Fruit fly (Drosophila melanogaster) whole organism: ENCODE measurements around the gene Actn3.

Experiments used
- CG8478 ChIP-seq: fragments of >200 bp; optimal IDR thresholded peaks from 2 replicates; lab custom pipeline; 2018; ENCODE audit warnings: inconsistent platforms
- Dll ChIP-seq: fragments of >200 bp; optimal IDR thresholded peaks from 2 replicates; lab custom pipeline; 2017
- EcR ChIP-seq, 2 experiments: fragments of >200 bp; optimal IDR thresholded peaks; 2 replicates each; lab custom pipeline; 2017; ENCODE audit warnings: missing biosample characterization in 2 of 2, missing genetic modification characterization in 2 of 2, missing genetic modification reagents in 2 of 2
- pan ChIP-seq: fragments of >200 bp; optimal IDR thresholded peaks from 2 replicates; lab custom pipeline; 2017
- psq ChIP-seq: fragments of >200 bp; optimal IDR thresholded peaks from 2 replicates; lab custom pipeline; 2017
- usp ChIP-seq: fragments of >200 bp; optimal IDR thresholded peaks from 2 replicates; lab custom pipeline; 2017; ENCODE audit warnings: missing biosample characterization, missing genetic modification characterization, mixed read lengths

The Actn3 gene

DNA sequence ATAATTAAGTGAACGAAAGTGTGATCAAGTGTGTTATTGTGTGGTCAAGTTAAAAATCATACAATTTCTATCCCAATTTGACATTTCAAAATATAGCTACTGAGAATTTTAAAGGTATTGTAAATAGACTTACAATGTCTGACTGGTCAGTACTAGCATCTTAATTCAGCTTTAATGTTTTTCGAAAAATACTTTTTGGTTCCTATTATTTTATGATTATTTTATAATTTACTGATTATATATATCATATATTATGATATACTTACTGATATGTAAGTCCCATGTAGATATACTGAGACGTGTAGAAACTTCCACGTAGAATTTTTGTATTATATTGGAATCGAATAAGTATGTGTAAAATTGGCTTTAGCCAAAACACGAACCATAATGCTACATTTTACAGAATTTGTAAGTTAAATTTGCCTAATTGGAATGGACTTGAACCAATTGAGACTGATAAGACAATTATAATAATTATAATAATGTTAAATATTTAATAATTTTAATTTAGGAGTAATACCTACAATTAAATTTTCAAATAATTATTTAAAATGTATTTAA lies at the start of gene Actn3:
Actn3 (minus strand) TSS at position 51 of the 561 bp plus-strand sequence.
- TF ChIP-seq pan (no peak), Dll (lab: Kevin White, UChicago) (no peak), CG8478 (lab: Kevin White, UChicago) (no peak), EcR (GFP tag; optimal IDR thresholded peaks at IDR 0.05; lab: Kevin White, UChicago) (no peak), psq (lab: Kevin White, UChicago) (no peak)

DNA sequence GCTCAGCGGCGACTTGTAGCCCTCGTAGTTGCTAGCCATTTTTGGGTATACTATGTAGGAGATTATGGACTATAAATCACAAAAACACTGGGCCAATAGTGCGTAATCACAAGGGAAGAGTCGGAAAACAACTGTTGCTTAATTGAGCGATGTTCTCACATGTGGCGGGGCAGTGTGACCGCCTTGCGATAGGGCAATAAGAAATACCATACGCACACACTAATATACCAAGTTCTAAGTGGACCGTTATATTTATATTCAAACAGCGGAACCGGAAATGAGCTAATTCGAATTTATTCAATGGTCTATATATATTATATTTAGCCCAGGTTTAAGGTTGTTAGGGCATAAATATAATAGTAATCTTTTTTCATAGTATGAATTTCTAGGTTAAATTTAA lies 43.4 kb upstream of the Actn3 start, which contains the start of gene Adsl:
Adsl (minus strand) TSS at position 165 of the 400 bp plus-strand sequence.
- TF ChIP-seq EcR (GFP tag; optimal IDR thresholded peaks at IDR 0.05; lab: Kevin White, UChicago), result no peak

DNA sequence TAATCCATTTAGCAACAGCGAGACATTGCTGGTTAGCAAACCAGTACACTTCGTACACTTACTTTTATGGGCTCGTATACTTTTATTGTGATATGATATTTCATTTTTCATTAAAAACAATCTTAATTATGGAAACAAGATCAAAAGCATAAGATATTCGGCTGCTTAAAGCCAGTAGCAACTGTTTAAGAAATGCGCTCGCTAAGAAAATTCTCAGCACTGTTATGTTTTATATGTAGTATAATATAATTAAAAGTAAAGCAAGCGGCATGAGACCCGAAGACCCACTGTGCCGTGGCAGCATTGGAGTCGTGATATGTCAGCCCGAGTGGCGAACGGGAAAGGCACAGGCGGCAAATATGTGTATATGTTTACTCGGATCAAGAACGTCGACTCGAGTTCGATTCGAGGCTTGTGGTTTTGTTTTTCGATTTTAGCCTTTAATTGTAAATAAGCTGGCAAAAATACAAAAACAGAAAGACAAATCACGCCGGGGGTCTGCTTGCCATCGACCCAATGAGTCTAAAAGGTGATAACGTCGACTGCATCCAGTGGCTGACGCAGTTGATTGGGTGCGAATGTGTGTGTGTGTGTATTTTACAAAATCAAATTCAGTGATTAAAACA lies 41.4 kb upstream of the Actn3 start:
- no peak for TF ChIP-seq psq (lab: Kevin White, UChicago)
- no peak for TF ChIP-seq Dll (lab: Kevin White, UChicago)
- no peak for TF ChIP-seq usp (GFP tag; lab: Kevin White, UChicago)
- no peak for TF ChIP-seq CG8478 (lab: Kevin White, UChicago)
- TF ChIP-seq EcR (GFP tag; optimal IDR thresholded peaks at IDR 0.05; lab: Kevin White, UChicago), result no peak

DNA sequence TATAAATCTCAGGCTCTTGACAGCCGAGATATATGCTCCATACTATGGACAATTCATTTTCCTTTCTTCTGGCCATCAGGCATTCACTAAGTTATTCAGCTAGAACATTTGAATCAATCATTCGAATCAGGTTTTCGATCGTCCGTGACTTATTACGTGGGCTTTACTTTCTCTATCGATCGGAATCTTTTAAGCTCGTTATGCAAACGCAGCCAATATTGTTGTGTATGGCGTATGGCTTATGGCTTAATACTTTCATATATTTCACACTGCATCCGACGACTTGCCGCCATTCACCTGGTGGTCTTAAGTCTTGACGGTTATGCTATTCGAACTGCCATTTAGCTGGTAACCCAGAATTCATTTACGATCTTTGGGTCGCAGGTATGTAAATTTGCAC lies 38.6 kb upstream of the Actn3 start:
- no peak for TF ChIP-seq psq (lab: Kevin White, UChicago)
- TF ChIP-seq usp (GFP tag; lab: Kevin White, UChicago), result no peak
- no peak for TF ChIP-seq Dll (lab: Kevin White, UChicago)
- TF ChIP-seq EcR (GFP tag; optimal IDR thresholded peaks at IDR 0.05; lab: Kevin White, UChicago), result no peak
- no peak for TF ChIP-seq pan
- no peak for TF ChIP-seq CG8478 (lab: Kevin White, UChicago)

DNA sequence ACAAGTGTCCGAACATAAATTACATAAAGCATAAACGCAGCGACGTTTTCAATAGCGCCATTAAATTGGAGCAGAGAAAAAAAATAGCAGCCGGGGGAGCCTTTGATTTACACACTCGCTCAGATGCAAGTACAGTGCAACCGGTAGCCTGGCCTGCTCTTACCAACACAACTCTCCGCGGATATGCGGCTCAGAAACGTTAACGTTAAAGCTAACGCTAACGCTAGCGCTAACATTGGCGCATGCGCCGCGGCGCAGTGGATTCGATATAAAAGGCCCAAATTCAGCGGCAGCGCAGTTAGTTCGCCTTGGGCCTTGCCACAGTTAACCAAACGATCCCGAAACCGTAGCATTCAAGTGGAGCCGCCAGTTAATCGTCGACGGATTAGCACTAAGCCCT lies 36.7 kb upstream of the Actn3 start, which contains the start of gene Pxd:
Pxd (plus strand) TSS at position 301 of the 400 bp plus-strand sequence.
- TF ChIP-seq Dll (lab: Kevin White, UChicago) (no peak), CG8478 (lab: Kevin White, UChicago) (no peak), usp (GFP tag; lab: Kevin White, UChicago) (no peak), psq (lab: Kevin White, UChicago) (no peak)

DNA sequence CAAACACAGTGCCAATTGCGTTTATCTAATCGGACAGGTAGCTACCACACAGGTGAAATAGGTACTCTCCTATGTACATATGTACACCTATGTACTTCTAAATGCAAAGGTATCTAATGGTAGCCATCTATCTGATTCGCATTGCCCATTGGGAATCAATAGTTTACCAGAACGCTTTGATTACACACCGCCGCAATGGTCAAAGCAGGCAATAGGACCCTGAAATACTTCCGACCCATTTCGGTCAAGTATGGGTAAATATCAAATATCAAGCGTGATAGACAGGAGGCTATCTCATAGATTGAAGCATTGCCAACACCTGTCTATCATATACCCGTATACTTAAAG lies 31.1 kb upstream of the Actn3 start:
- TF ChIP-seq Dll (lab: Kevin White, UChicago) (no peak), CG8478 (lab: Kevin White, UChicago) (no peak), pan (no peak), usp (GFP tag; lab: Kevin White, UChicago) (no peak), EcR (GFP tag; optimal IDR thresholded peaks at IDR 0.05; lab: Kevin White, UChicago) (no peak), psq (lab: Kevin White, UChicago) (no peak)

DNA sequence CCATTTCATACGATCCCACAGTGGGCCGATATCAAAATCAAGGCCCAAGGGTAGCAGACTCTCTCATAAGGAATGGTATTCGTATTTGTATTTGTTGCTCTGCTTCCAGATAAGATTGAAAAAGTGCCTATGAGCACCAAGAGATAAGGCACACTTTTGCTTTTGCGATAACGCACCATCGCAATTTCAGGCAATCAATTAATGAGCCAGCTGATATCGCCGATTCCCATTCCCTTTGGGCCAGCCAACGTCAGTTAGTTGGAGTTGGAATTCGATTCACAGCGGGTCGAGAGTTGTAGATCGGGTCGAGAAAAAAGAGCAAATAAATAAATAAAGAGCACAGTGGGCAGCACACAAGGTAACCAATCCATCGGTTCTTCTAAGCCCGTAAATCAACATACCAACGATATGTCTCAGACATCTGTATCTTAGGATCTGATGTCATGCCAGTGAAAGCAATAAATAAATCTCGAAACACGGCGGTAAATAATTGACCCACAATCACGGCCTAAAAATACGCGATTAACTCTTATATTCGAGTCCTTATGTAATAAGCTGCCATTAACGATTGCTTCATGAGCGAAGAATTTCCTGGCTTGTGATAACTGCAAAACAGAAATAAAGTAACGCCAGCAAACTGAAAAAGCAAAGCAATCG lies 30.6 kb upstream of the Actn3 start, which contains the start of gene CG8907:
CG8907 (plus strand) TSS at position 252 of the 657 bp plus-strand sequence.
- no peak for TF ChIP-seq psq (lab: Kevin White, UChicago)
- no peak for TF ChIP-seq EcR (GFP tag; optimal IDR thresholded peaks at IDR 0.05; lab: Kevin White, UChicago)
- TF ChIP-seq usp (GFP tag; lab: Kevin White, UChicago), result no peak
- no peak for TF ChIP-seq CG8478 (lab: Kevin White, UChicago)
- TF ChIP-seq Dll (lab: Kevin White, UChicago), result no peak
- TF ChIP-seq pan, result no peak

DNA sequence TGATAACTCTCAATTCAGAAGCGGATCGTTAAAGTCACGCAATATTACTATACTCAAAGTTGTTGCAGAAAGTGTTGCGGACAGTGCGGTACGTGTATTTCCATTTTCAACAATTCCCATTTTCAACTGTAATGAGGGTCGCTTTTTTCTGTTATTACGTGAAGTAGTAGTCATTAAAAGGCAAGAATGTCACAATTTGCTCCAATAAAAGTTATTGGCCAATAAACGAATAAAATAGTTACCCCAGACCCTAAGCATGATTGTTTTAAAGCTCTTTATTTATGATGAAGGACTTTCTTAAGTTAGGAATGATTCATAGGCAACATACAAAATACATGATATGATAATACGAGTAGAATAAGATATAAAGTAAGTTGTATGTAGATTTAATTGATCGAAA lies 29.7 kb upstream of the Actn3 start:
- TF ChIP-seq pan (no peak), CG8478 (lab: Kevin White, UChicago) (no peak), EcR (GFP tag; optimal IDR thresholded peaks at IDR 0.05; lab: Kevin White, UChicago) (no peak), psq (lab: Kevin White, UChicago) (no peak), Dll (lab: Kevin White, UChicago) (no peak), usp (GFP tag; lab: Kevin White, UChicago) (no peak)

DNA sequence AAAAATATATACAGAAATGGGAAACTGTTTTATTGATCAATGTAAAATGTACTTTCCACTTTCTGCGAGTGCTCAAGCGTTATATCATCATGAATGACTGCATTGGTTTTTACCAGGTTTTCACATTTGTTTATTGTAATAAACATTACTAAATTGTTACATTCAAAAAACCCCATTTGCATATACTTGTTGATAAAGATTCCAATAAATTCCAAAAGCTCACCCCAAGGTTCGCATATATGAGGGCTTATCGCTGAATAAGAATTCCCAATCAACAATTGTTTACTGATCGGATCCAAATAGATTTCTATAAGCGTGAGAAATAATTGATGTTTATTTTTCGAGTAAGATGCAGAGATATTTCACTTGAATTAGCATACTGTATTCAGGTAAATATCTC lies 25.9 kb upstream of the Actn3 start:
- TF ChIP-seq psq (lab: Kevin White, UChicago), result no peak
- no peak for TF ChIP-seq CG8478 (lab: Kevin White, UChicago)
- TF ChIP-seq EcR (GFP tag; optimal IDR thresholded peaks at IDR 0.05; lab: Kevin White, UChicago), result no peak
- no peak for TF ChIP-seq Dll (lab: Kevin White, UChicago)

DNA sequence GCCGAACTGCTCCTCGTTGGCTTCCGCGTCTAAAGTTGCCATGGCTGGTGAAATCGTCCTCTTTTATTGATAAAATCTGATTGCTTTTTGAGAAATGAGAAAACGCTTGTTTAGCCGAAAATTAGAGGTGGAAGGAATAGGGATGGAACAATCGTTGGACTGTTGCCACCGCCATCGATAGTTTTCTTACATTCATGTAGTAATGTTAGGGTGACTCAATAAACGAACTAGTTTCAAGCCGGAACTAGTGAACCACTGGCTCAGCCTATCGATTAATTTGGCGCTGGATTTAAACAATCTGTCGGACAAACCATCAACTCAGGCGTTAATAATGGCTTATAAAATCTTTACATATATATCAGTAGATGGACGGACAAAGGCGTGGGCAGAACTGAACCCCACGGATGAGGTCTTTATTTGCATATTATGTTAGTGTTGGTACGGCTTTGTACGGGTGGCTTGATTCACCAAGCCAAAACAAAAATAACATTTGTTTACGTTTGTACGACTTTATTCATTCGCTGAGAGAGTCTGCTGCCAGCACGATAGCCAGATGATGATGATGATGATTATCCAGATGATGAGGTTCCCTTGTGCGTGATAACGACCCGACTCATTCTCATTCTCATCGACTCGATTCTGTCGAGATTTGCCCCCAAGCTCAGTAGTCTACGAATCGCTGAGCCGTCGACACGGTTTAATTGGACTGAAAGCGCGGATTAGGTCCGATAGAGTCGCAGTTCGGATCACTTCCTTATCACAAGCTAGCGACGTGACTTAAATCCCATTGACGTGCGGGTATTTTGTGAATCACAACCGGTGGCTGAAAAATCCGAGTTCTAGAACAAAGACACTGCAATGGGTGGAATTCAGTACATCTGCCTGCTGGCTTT lies 24.9 kb upstream of the Actn3 start, which contains the start of the genes Sf3a1 and Irc:
Sf3a1 (minus strand) TSS at position 138 of the 893 bp plus-strand sequence.
Irc (plus strand) TSS at position 658 of the 893 bp plus-strand sequence.
- TF ChIP-seq psq (lab: Kevin White, UChicago) (no peak), Dll (lab: Kevin White, UChicago) (no peak), EcR (GFP tag; optimal IDR thresholded peaks at IDR 0.05; lab: Kevin White, UChicago) (no peak), pan (no peak), CG8478 (lab: Kevin White, UChicago) (no peak), usp (GFP tag; lab: Kevin White, UChicago) (no peak)
